Fruit fly (Drosophila melanogaster) whole organism, embryonic: ENCODE data around the gene Cpr23B.

Experiments used
- ATbp ChIP-seq: fragments of 200-800 bp; sonication (Bioruptor generic); optimal IDR thresholded peaks from 2 replicates; lab custom pipeline; 2017; ENCODE audit warnings: missing biosample characterization, mild to moderate bottlenecking, missing genetic modification characterization, missing genetic modification reagents
- Asciz ChIP-seq: fragments of 200-800 bp; sonication (Bioruptor generic); optimal IDR thresholded peaks from 2 replicates; lab custom pipeline; 2017; ENCODE audit warnings: missing biosample characterization, mild to moderate bottlenecking, missing genetic modification characterization, missing genetic modification reagents
- Bteb2 ChIP-seq: fragments of 200-800 bp; sonication (Bioruptor generic); optimal IDR thresholded peaks from 2 replicates; lab custom pipeline; 2016; ENCODE audit warnings: missing biosample characterization, missing genetic modification characterization
- CG10321 ChIP-seq: fragments of 200-800 bp; sonication (Bioruptor generic); IDR thresholded peaks from 2 replicates; pipeline ENCODE4 v1.3.6; 2022; ENCODE audit warnings: missing biosample characterization, missing genetic modification characterization
- CG10366 ChIP-seq: fragments of 200-800 bp; sonication (Bioruptor generic); IDR thresholded peaks from 2 replicates; pipeline ENCODE4 v1.3.6; 2022; ENCODE audit warnings: missing biosample characterization, missing genetic modification characterization
- CG11695 ChIP-seq: fragments of 200-800 bp; sonication (Bioruptor generic); IDR thresholded peaks from 3 replicates; pipeline ENCODE4 v1.3.6; 2022; ENCODE audit warnings: missing biosample characterization, missing genetic modification characterization
- CG14965 ChIP-seq: fragments of 200-800 bp; sonication (Bioruptor generic); optimal IDR thresholded peaks from 2 replicates; lab custom pipeline; 2016; ENCODE audit warnings: missing biosample characterization, missing genetic modification characterization, borderline replicate concordance
- CG15269 ChIP-seq: fragments of 200-800 bp; sonication (Bioruptor generic); optimal IDR thresholded peaks from 2 replicates; lab custom pipeline; 2018; ENCODE audit warnings: missing biosample characterization, mild to moderate bottlenecking, missing genetic modification characterization, moderate library complexity
- CG15479 ChIP-seq: fragments of 200-800 bp; sonication (Bioruptor generic); optimal IDR thresholded peaks from 3 replicates; lab custom pipeline; 2019; ENCODE audit warnings: missing biosample characterization, mild to moderate bottlenecking, missing genetic modification characterization, moderate library complexity
- CG16813 ChIP-seq: fragments of 200-800 bp; sonication (Bioruptor generic); IDR thresholded peaks from 3 replicates; pipeline ENCODE4 v1.3.6; 2022; ENCODE audit warnings: missing biosample characterization, missing genetic modification characterization; ENCODE audit not compliant: partially characterized antibody
- CG17186 ChIP-seq: fragments of 200-800 bp; sonication (Bioruptor generic); optimal IDR thresholded peaks from 3 replicates; lab custom pipeline; 2017; ENCODE audit warnings: missing biosample characterization, missing genetic modification reagents, missing genetic modification characterization
- CG17361 ChIP-seq: fragments of 200-800 bp; sonication (Bioruptor generic); IDR thresholded peaks from 3 replicates; pipeline ENCODE4 v1.3.6; 2022; ENCODE audit warnings: missing biosample characterization, missing genetic modification characterization
- CG17802 ChIP-seq: fragments of 200-800 bp; sonication (Bioruptor generic); optimal IDR thresholded peaks from 2 replicates; lab custom pipeline; 2018; ENCODE audit warnings: missing biosample characterization, mild to moderate bottlenecking, missing genetic modification characterization, moderate library complexity
- CG31441 ChIP-seq: fragments of 200-800 bp; sonication (Bioruptor generic); IDR thresholded peaks from 2 replicates; pipeline ENCODE4 v1.3.6; 2022; ENCODE audit warnings: missing biosample characterization, missing genetic modification characterization
- CG32767 ChIP-seq: fragments of 200-800 bp; sonication (Bioruptor generic); IDR thresholded peaks from 2 replicates; pipeline ENCODE4 v1.3.6; 2022; ENCODE audit warnings: missing biosample characterization, missing genetic modification characterization
- CG4360 ChIP-seq: fragments of 200-800 bp; sonication (Bioruptor generic); IDR thresholded peaks from 2 replicates; pipeline ENCODE4 v1.3.6; 2022; ENCODE audit warnings: missing biosample characterization, missing genetic modification characterization
- CG43689 ChIP-seq: fragments of 200-800 bp; sonication (Bioruptor generic); IDR thresholded peaks from 2 replicates; pipeline ENCODE4 v1.3.6; 2022; ENCODE audit warnings: missing biosample characterization, missing genetic modification characterization
- CG6791 ChIP-seq: fragments of 200-800 bp; sonication (Bioruptor generic); IDR thresholded peaks from 3 replicates; pipeline ENCODE4 v1.3.6; 2022; ENCODE audit warnings: missing biosample characterization, missing genetic modification characterization; ENCODE audit not compliant: partially characterized antibody
- CG9437 ChIP-seq: fragments of 200-800 bp; sonication (Bioruptor generic); optimal IDR thresholded peaks from 2 replicates; lab custom pipeline; 2018; ENCODE audit warnings: missing biosample characterization, mild to moderate bottlenecking, missing genetic modification characterization
- CG9727 ChIP-seq: fragments of 200-800 bp; sonication (Bioruptor generic); optimal IDR thresholded peaks from 3 replicates; lab custom pipeline; 2017; ENCODE audit warnings: missing biosample characterization, mild to moderate bottlenecking, missing genetic modification characterization
- CHES-1-like ChIP-seq: fragments of 200-800 bp; sonication (Bioruptor generic); optimal IDR thresholded peaks from 2 replicates; lab custom pipeline; 2016; ENCODE audit warnings: missing biosample characterization, missing genetic modification characterization
- CTCF ChIP-seq: fragments of 200-800 bp; sonication (Bioruptor generic); optimal IDR thresholded peaks from 2 replicates; lab custom pipeline; 2017; ENCODE audit warnings: missing biosample characterization, mild to moderate bottlenecking, missing genetic modification characterization, moderate library complexity
- D19A ChIP-seq: fragments of 200-800 bp; optimal IDR thresholded peaks from 3 replicates; lab custom pipeline; 2019; ENCODE audit warnings: missing biosample characterization, mild to moderate bottlenecking, missing genetic modification characterization, moderate library complexity
- Dbx ChIP-seq: fragments of 200-800 bp; sonication (Bioruptor generic); IDR thresholded peaks from 3 replicates; pipeline ENCODE4 v1.3.6; 2022; ENCODE audit warnings: missing biosample characterization, missing genetic modification characterization
- Hr51 ChIP-seq, 2 experiments: fragments of 200-800 bp; sonication (Bioruptor generic); optimal IDR thresholded peaks; 2 replicates in 1 of 2; 3 replicates in 1 of 2; lab custom pipeline; 2016 to 2018; ENCODE audit warnings: missing biosample characterization in 2 of 2, missing genetic modification characterization in 2 of 2, mild to moderate bottlenecking in 1 of 2, moderate library complexity in 1 of 2
- Lim3 ChIP-seq: fragments of 200-800 bp; sonication (Bioruptor generic); IDR thresholded peaks from 2 replicates; pipeline ENCODE4 v1.3.6; 2022; ENCODE audit warnings: missing biosample characterization, missing genetic modification characterization
- Myb ChIP-seq: fragments of 200-800 bp; sonication (Bioruptor generic); optimal IDR thresholded peaks from 2 replicates; lab custom pipeline; 2016; ENCODE audit warnings: missing biosample characterization, missing genetic modification characterization
- Stat92E ChIP-seq, 3 experiments: fragments of >200 bp in 2 of 3; fragments of 200-800 bp in 1 of 3; sonication (Bioruptor generic) in 1 of 3; optimal IDR thresholded peaks; 2 replicates each; lab custom pipeline; 2017 to 2019; ENCODE audit warnings: missing biosample characterization in 3 of 3, missing genetic modification characterization in 3 of 3, mild to moderate bottlenecking in 1 of 3, moderate library complexity in 1 of 3
- ab ChIP-seq: fragments of 200-800 bp; sonication (Bioruptor generic); optimal IDR thresholded peaks from 2 replicates; lab custom pipeline; 2016; ENCODE audit warnings: missing biosample characterization, missing genetic modification characterization
- abd-A ChIP-seq: fragments of 200-800 bp; sonication (Bioruptor generic); optimal IDR thresholded peaks from 3 replicates; lab custom pipeline; 2019; ENCODE audit warnings: missing biosample characterization, mild to moderate bottlenecking, missing genetic modification characterization, moderate library complexity
- amos ChIP-seq: fragments of 200-800 bp; sonication (Bioruptor generic); IDR thresholded peaks from 2 replicates; pipeline ENCODE4 v1.3.6; 2022; ENCODE audit warnings: missing biosample characterization, missing genetic modification characterization; ENCODE audit not compliant: partially characterized antibody
- aop ChIP-seq: fragments of 200-800 bp; sonication (Bioruptor generic); IDR thresholded peaks from 2 replicates; pipeline ENCODE4 v1.3.6; 2022; ENCODE audit warnings: missing biosample characterization, missing genetic modification characterization
- ase ChIP-seq: fragments of 200-800 bp; sonication (Bioruptor generic); IDR thresholded peaks from 3 replicates; pipeline ENCODE4 v1.3.6; 2022; ENCODE audit warnings: missing biosample characterization, missing genetic modification characterization
- bsh ChIP-seq, 2 experiments: fragments of 200-800 bp; sonication (Bioruptor generic); optimal IDR thresholded peaks; 2 replicates each; lab custom pipeline; 2017 to 2018; ENCODE audit warnings: mild to moderate bottlenecking in 2 of 2, missing biosample characterization in 2 of 2, missing genetic modification characterization in 2 of 2, moderate library complexity in 1 of 2
- dan ChIP-seq: fragments of 200-800 bp; sonication (Bioruptor generic); IDR thresholded peaks from 2 replicates; pipeline ENCODE4 v1.3.6; 2022; ENCODE audit warnings: missing biosample characterization, missing genetic modification characterization
- esg ChIP-seq: fragments of 200-800 bp; sonication (Bioruptor generic); conservative IDR thresholded peaks from 2 replicates; pipeline ENCODE4 v1.3.6; 2022; ENCODE audit warnings: missing biosample characterization, missing genetic modification characterization
- ewg ChIP-seq: fragments of 200-800 bp; sonication (Bioruptor generic); optimal IDR thresholded peaks from 3 replicates; lab custom pipeline; 2017; ENCODE audit warnings: mild to moderate bottlenecking, missing biosample characterization, missing genetic modification reagents, missing genetic modification characterization
- gcm ChIP-seq: fragments of 200-800 bp; sonication (Bioruptor generic); optimal IDR thresholded peaks from 2 replicates; lab custom pipeline; 2019; ENCODE audit warnings: missing biosample characterization, mild to moderate bottlenecking, missing genetic modification characterization, moderate library complexity
- gsb ChIP-seq: fragments of 200-800 bp; sonication (Bioruptor generic); IDR thresholded peaks from 2 replicates; pipeline ENCODE4 v1.3.6; 2022; ENCODE audit warnings: missing biosample characterization, missing genetic modification characterization
- hkb ChIP-seq, 2 experiments: fragments of 200-800 bp in 1 of 2; fragments of >200 bp in 1 of 2; sonication (Bioruptor generic) in 1 of 2; IDR thresholded peaks in 1 of 2; optimal IDR thresholded peaks in 1 of 2; 2 replicates each; pipeline versions ENCODE4 v1.3.6 to Lab custom; 2017 to 2022; ENCODE audit warnings: missing biosample characterization in 1 of 2, missing genetic modification characterization in 1 of 2
- jing ChIP-seq: fragments of 200-800 bp; sonication (Bioruptor generic); optimal IDR thresholded peaks from 2 replicates; lab custom pipeline; 2018; ENCODE audit warnings: missing biosample characterization, mild to moderate bottlenecking, missing genetic modification characterization
- mam ChIP-seq: fragments of 200-800 bp; sonication (Bioruptor generic); optimal IDR thresholded peaks from 3 replicates; lab custom pipeline; 2016; ENCODE audit warnings: missing biosample characterization, missing genetic modification characterization
- nau ChIP-seq: fragments of 200-800 bp; sonication (Bioruptor generic); optimal IDR thresholded peaks from 3 replicates; lab custom pipeline; 2017; ENCODE audit warnings: missing biosample characterization, mild to moderate bottlenecking, missing genetic modification characterization, missing genetic modification reagents
- oc ChIP-seq: fragments of 200-800 bp; sonication (Bioruptor generic); optimal IDR thresholded peaks from 2 replicates; lab custom pipeline; 2018; ENCODE audit warnings: missing biosample characterization, mild to moderate bottlenecking, missing genetic modification characterization, moderate library complexity
- sim ChIP-seq: fragments of 200-800 bp; sonication (Bioruptor generic); IDR thresholded peaks from 2 replicates; pipeline ENCODE4 v1.3.6; 2022; ENCODE audit warnings: missing biosample characterization, missing genetic modification characterization
- sr ChIP-seq: fragments of 200-800 bp; sonication (Bioruptor generic); IDR thresholded peaks from 3 replicates; pipeline ENCODE4 v1.3.6; 2022; ENCODE audit warnings: missing biosample characterization, missing genetic modification characterization
- tgo ChIP-seq: fragments of 200-800 bp; sonication (Bioruptor generic); IDR thresholded peaks from 3 replicates; pipeline ENCODE4 v1.3.6; 2022; ENCODE audit warnings: missing biosample characterization, missing genetic modification characterization
- trh ChIP-seq: fragments of 200-800 bp; sonication (Bioruptor generic); optimal IDR thresholded peaks from 2 replicates; lab custom pipeline; 2016; ENCODE audit warnings: missing biosample characterization, missing genetic modification characterization
- yki ChIP-seq: fragments of >200 bp; optimal IDR thresholded peaks from 3 replicates; lab custom pipeline; 2018

The Cpr23B gene

dm6 chr2L:2885503-2886225 is 47.5 kb downstream of the Cpr23B start, which contains the start of the genes NTPase and lilli (continued):
- TF ChIP-seq CHES-1-like (GFP tag; lab: Kevin White, UChicago): peak; percentile 58
- TF ChIP-seq dan (GFP tag; lab: Robert Waterston, UW): no peak
- TF ChIP-seq ewg (GFP tag; lab: Kevin White, UChicago): no peak
- TF ChIP-seq nau (GFP tag; lab: Kevin White, UChicago): no peak
- peak; percentile 70 for TF ChIP-seq CG10321 (GFP tag; lab: Robert Waterston, UW)
- TF ChIP-seq CG6791 (GFP tag; lab: Robert Waterston, UW): peak; percentile 97
- TF ChIP-seq Asciz: no peak
- peak; percentile 28; the same call in 1 of the 2 replicates for TF ChIP-seq CG32767 (GFP tag; lab: Robert Waterston, UW)
- peak; percentile 47 for TF ChIP-seq abd-A (tag; lab: Kevin White, UChicago)
- TF ChIP-seq oc: peak; percentile 22
- peak in 1 of 2 experiments; percentile 40 for TF ChIP-seq bsh (GFP tag; optimal IDR thresholded peaks at IDR 0.05; lab: Kevin White, UChicago)
- TF ChIP-seq CG16813 (GFP tag; lab: Robert Waterston, UW): peak; percentile 95
- TF ChIP-seq esg (GFP tag; lab: Robert Waterston, UW): no peak
- no peak for TF ChIP-seq Stat92E (GFP tag; optimal IDR thresholded peaks at IDR 0.05; lab: Kevin White, UChicago)
- TF ChIP-seq Bteb2 (GFP tag; lab: Kevin White, UChicago): peak; percentile 57
- peak; percentile 61 for TF ChIP-seq mam (GFP tag; lab: Kevin White, UChicago)
- no peak for TF ChIP-seq hkb (optimal IDR thresholded peaks at IDR 0.05; lab: Kevin White, UChicago)
- TF ChIP-seq hkb (GFP tag; IDR thresholded peaks at IDR 0.05; lab: Robert Waterston, UW): peak; percentile 50; the same call in 1 of the 2 replicates
- TF ChIP-seq ase (GFP tag; lab: Robert Waterston, UW): peak; percentile 52; the same call in 2 of the 3 replicates
- TF ChIP-seq CG14965 (GFP tag; lab: Kevin White, UChicago): no peak
- TF ChIP-seq ab (GFP tag; lab: Kevin White, UChicago): peak; percentile 15
- TF ChIP-seq amos (GFP tag; lab: Robert Waterston, UW): peak; percentile 94
- peak; percentile 21; the same call in 1 of the 2 replicates for TF ChIP-seq CG31441 (GFP tag; lab: Robert Waterston, UW)
- no peak for TF ChIP-seq jing
- peak; percentile 65; the same call in 1 of the 2 replicates for TF ChIP-seq sim (GFP tag; lab: Robert Waterston, UW)
- peak; percentile 60; the same call in 2 of the 3 replicates for TF ChIP-seq CG17361 (GFP tag; lab: Robert Waterston, UW)
- TF ChIP-seq tgo (GFP tag; lab: Robert Waterston, UW): peak; percentile 36; the same call in 1 of the 3 replicates
- TF ChIP-seq CG43689: no peak
- no peak for TF ChIP-seq CG4360
- peak; percentile 70 for TF ChIP-seq CG17186 (GFP tag; lab: Kevin White, UChicago)
- peak; percentile 49 for TF ChIP-seq CG9727 (GFP tag; lab: Kevin White, UChicago)
- no peak for TF ChIP-seq CG15269
- TF ChIP-seq D19A (tag; lab: Kevin White, UChicago): no peak
- TF ChIP-seq CG15479 (GFP tag; lab: Kevin White, UChicago): peak; percentile 50
- TF ChIP-seq sr (GFP tag; lab: Robert Waterston, UW): no peak; the same call in 2 of the 3 replicates
- no peak for TF ChIP-seq ATbp
- peak; percentile 53 for TF ChIP-seq Myb (GFP tag; lab: Kevin White, UChicago)
- no peak for TF ChIP-seq aop (GFP tag; lab: Robert Waterston, UW)
- TF ChIP-seq Hr51 (GFP tag; optimal IDR thresholded peaks at IDR 0.05; lab: Kevin White, UChicago): peak; percentile 31 to 43
- TF ChIP-seq CG17802 (tag; lab: Kevin White, UChicago): peak; percentile 39
- no peak for TF ChIP-seq Lim3 (GFP tag; lab: Robert Waterston, UW)
- TF ChIP-seq Dbx (GFP tag; lab: Robert Waterston, UW): peak; percentile 76
- peak; percentile 38; the same call in 1 of the 3 replicates for TF ChIP-seq CG11695 (GFP tag; lab: Robert Waterston, UW)
- no peak for TF ChIP-seq gcm
- TF ChIP-seq CTCF (GFP tag; lab: Kevin White, UChicago): no peak
- peak; percentile 41 for TF ChIP-seq trh (GFP tag; lab: Kevin White, UChicago)
- peak; percentile 44 for TF ChIP-seq CG9437
- TF ChIP-seq gsb (GFP tag; lab: Robert Waterston, UW): no peak; the same call in 1 of the 2 replicates
- no peak for TF ChIP-seq yki (lab: Kevin White, UChicago)
- TF ChIP-seq CG10366 (GFP tag; lab: Robert Waterston, UW): peak; percentile 22; the same call in 1 of the 2 replicates
